Fruit fly (Drosophila melanogaster) whole organism, embryonic: ENCODE data around the gene Gr93d.

Source experiments
- Abd-B ChIP-seq: fragments of 200-800 bp; sonication (Bioruptor generic); optimal IDR thresholded peaks from 2 replicates; lab custom pipeline; 2018; ENCODE audit warnings: missing biosample characterization, mild to moderate bottlenecking, missing genetic modification characterization, moderate library complexity
- Adf1 ChIP-seq: fragments of 200-800 bp; sonication (Bioruptor generic); IDR thresholded peaks from 2 replicates; pipeline ENCODE4 v1.3.6; 2022; ENCODE audit warnings: missing biosample characterization, missing genetic modification characterization
- CG10543 ChIP-seq: fragments of 200-800 bp; sonication (Bioruptor generic); optimal IDR thresholded peaks from 3 replicates; lab custom pipeline; 2017; ENCODE audit warnings: missing biosample characterization, mild to moderate bottlenecking, missing genetic modification characterization, moderate library complexity
- CG11085 ChIP-seq: fragments of 200-800 bp; sonication (Bioruptor generic); IDR thresholded peaks from 2 replicates; pipeline ENCODE4 v1.3.6; 2022; ENCODE audit warnings: missing biosample characterization, missing genetic modification characterization
- CG14860 ChIP-seq: fragments of 200-800 bp; sonication (Bioruptor generic); IDR thresholded peaks from 3 replicates; pipeline ENCODE4 v1.3.6; 2022; ENCODE audit warnings: missing biosample characterization, missing genetic modification characterization; ENCODE audit not compliant: partially characterized antibody
- CG14965 ChIP-seq: fragments of 200-800 bp; sonication (Bioruptor generic); optimal IDR thresholded peaks from 2 replicates; lab custom pipeline; 2016; ENCODE audit warnings: missing biosample characterization, missing genetic modification characterization, borderline replicate concordance
- CG15073 ChIP-seq: fragments of 200-800 bp; sonication (Bioruptor generic); optimal IDR thresholded peaks from 2 replicates; lab custom pipeline; 2016; ENCODE audit warnings: missing biosample characterization, missing genetic modification characterization
- CG1647 ChIP-seq: fragments of 200-800 bp; sonication (Bioruptor generic); optimal IDR thresholded peaks from 3 replicates; lab custom pipeline; 2016; ENCODE audit warnings: missing biosample characterization, missing genetic modification characterization
- CG16813 ChIP-seq: fragments of 200-800 bp; sonication (Bioruptor generic); IDR thresholded peaks from 3 replicates; pipeline ENCODE4 v1.3.6; 2022; ENCODE audit warnings: missing biosample characterization, missing genetic modification characterization; ENCODE audit not compliant: partially characterized antibody
- CG17328 ChIP-seq: fragments of 200-800 bp; sonication (Bioruptor generic); IDR thresholded peaks from 2 replicates; pipeline ENCODE4 v1.3.6; 2022; ENCODE audit warnings: missing biosample characterization, missing genetic modification characterization
- CG17359 ChIP-seq: fragments of 200-800 bp; sonication (Bioruptor generic); optimal IDR thresholded peaks from 3 replicates; lab custom pipeline; 2018; ENCODE audit warnings: missing biosample characterization, mild to moderate bottlenecking, missing genetic modification characterization, moderate library complexity
- CG18011 ChIP-seq: fragments of 200-800 bp; sonication (Bioruptor generic); optimal IDR thresholded peaks from 2 replicates; lab custom pipeline; 2017; ENCODE audit warnings: missing biosample characterization, missing genetic modification characterization, mild to moderate bottlenecking, moderate library complexity, missing genotype
- CG2116 ChIP-seq: fragments of 200-800 bp; sonication (Bioruptor generic); optimal IDR thresholded peaks from 3 replicates; lab custom pipeline; 2018; ENCODE audit warnings: missing biosample characterization, mild to moderate bottlenecking, missing genetic modification characterization
- CG2120 ChIP-seq: fragments of 200-800 bp; sonication (Bioruptor generic); optimal IDR thresholded peaks from 3 replicates; lab custom pipeline; 2016; ENCODE audit warnings: missing biosample characterization, missing genetic modification characterization
- CG2129 ChIP-seq: fragments of 200-800 bp; sonication (Bioruptor generic); IDR thresholded peaks from 2 replicates; pipeline ENCODE4 v1.3.6; 2022; ENCODE audit warnings: missing biosample characterization, missing genetic modification characterization; ENCODE audit not compliant: partially characterized antibody
- CG2202 ChIP-seq: fragments of 200-800 bp; sonication (Bioruptor generic); optimal IDR thresholded peaks from 2 replicates; lab custom pipeline; 2018; ENCODE audit warnings: missing biosample characterization, mild to moderate bottlenecking, missing genetic modification characterization
- CG31365 ChIP-seq: fragments of 200-800 bp; sonication (Bioruptor generic); optimal IDR thresholded peaks from 2 replicates; lab custom pipeline; 2018; ENCODE audit warnings: missing biosample characterization, mild to moderate bottlenecking, missing genetic modification characterization
- CG42726 ChIP-seq: fragments of 200-800 bp; sonication (Bioruptor generic); IDR thresholded peaks from 2 replicates; pipeline ENCODE4 v1.3.6; 2022; ENCODE audit warnings: missing biosample characterization, missing genetic modification characterization; ENCODE audit not compliant: partially characterized antibody
- CG4617 ChIP-seq: fragments of 200-800 bp; sonication (Bioruptor generic); optimal IDR thresholded peaks from 3 replicates; lab custom pipeline; 2016; ENCODE audit warnings: missing biosample characterization, missing genetic modification characterization, borderline replicate concordance
- CG4854 ChIP-seq: fragments of 200-800 bp; sonication (Bioruptor generic); optimal IDR thresholded peaks from 2 replicates; lab custom pipeline; 2016; ENCODE audit warnings: missing biosample characterization, missing genetic modification characterization, inconsistent platforms
- CG6791 ChIP-seq: fragments of 200-800 bp; sonication (Bioruptor generic); IDR thresholded peaks from 3 replicates; pipeline ENCODE4 v1.3.6; 2022; ENCODE audit warnings: missing biosample characterization, missing genetic modification characterization; ENCODE audit not compliant: partially characterized antibody
- CG6813 ChIP-seq: fragments of 200-800 bp; sonication (Bioruptor generic); optimal IDR thresholded peaks from 2 replicates; lab custom pipeline; 2017; ENCODE audit warnings: missing biosample characterization, missing genetic modification characterization, mild to moderate bottlenecking, moderate library complexity, missing genetic modification reagents
- CG7963 ChIP-seq: fragments of 200-800 bp; sonication (Bioruptor generic); IDR thresholded peaks from 3 replicates; pipeline ENCODE4 v1.3.6; 2022; ENCODE audit warnings: missing biosample characterization, missing genetic modification characterization; ENCODE audit not compliant: partially characterized antibody
- CG9727 ChIP-seq: fragments of 200-800 bp; sonication (Bioruptor generic); optimal IDR thresholded peaks from 3 replicates; lab custom pipeline; 2017; ENCODE audit warnings: missing biosample characterization, mild to moderate bottlenecking, missing genetic modification characterization
- CoRest ChIP-seq: fragments of 200-800 bp; sonication (Bioruptor generic); optimal IDR thresholded peaks from 3 replicates; lab custom pipeline; 2018; ENCODE audit warnings: missing biosample characterization, mild to moderate bottlenecking, missing genetic modification characterization, moderate library complexity
- Fer2 ChIP-seq: fragments of 200-800 bp; sonication (Bioruptor generic); optimal IDR thresholded peaks from 2 replicates; lab custom pipeline; 2018; ENCODE audit warnings: missing biosample characterization, mild to moderate bottlenecking, missing genetic modification characterization, moderate library complexity
- HHEX ChIP-seq: fragments of 200-800 bp; sonication (Bioruptor generic); optimal IDR thresholded peaks from 3 replicates; lab custom pipeline; 2017; ENCODE audit warnings: missing biosample characterization, mild to moderate bottlenecking, missing genetic modification characterization, missing genetic modification reagents
- Lhr ChIP-seq: fragments of 200-800 bp; sonication (Bioruptor generic); optimal IDR thresholded peaks from 3 replicates; lab custom pipeline; 2017; ENCODE audit warnings: mild to moderate bottlenecking, missing biosample characterization, missing genetic modification reagents, missing genetic modification characterization
- MBD-R2 ChIP-seq: fragments of 200-800 bp; sonication (Bioruptor generic); IDR thresholded peaks from 2 replicates; pipeline ENCODE4 v1.3.6; 2022; ENCODE audit warnings: missing biosample characterization, missing genetic modification characterization
- Opbp ChIP-seq: fragments of 200-800 bp; sonication (Bioruptor generic); IDR thresholded peaks from 3 replicates; pipeline ENCODE4 v1.3.6; 2022; ENCODE audit warnings: missing biosample characterization, missing genetic modification characterization; ENCODE audit not compliant: partially characterized antibody
- Pdp1 ChIP-seq, 2 experiments: fragments of 200-800 bp; sonication (Bioruptor generic); optimal IDR thresholded peaks; 3 replicates each; lab custom pipeline; 2016; ENCODE audit warnings: missing biosample characterization in 2 of 2, missing genetic modification characterization in 2 of 2, mild to moderate bottlenecking in 1 of 2, moderate library complexity in 1 of 2
- Ravus ChIP-seq: fragments of 200-800 bp; sonication (Bioruptor generic); IDR thresholded peaks from 2 replicates; pipeline ENCODE4 v1.3.6; 2022; ENCODE audit warnings: missing biosample characterization, missing genetic modification characterization
- Scr ChIP-seq: fragments of 200-800 bp; sonication (Bioruptor generic); IDR thresholded peaks from 2 replicates; pipeline ENCODE4 v1.3.6; 2022; ENCODE audit warnings: missing biosample characterization, missing genetic modification characterization; ENCODE audit not compliant: partially characterized antibody
- Sry-δ ChIP-seq: fragments of 200-800 bp; sonication (Bioruptor generic); optimal IDR thresholded peaks from 2 replicates; lab custom pipeline; 2016; ENCODE audit warnings: missing biosample characterization, missing genetic modification characterization
- ac ChIP-seq: fragments of 200-800 bp; sonication (Bioruptor generic); optimal IDR thresholded peaks from 3 replicates; lab custom pipeline; 2017; ENCODE audit warnings: missing biosample characterization, mild to moderate bottlenecking, missing genetic modification characterization
- amos ChIP-seq: fragments of 200-800 bp; sonication (Bioruptor generic); IDR thresholded peaks from 2 replicates; pipeline ENCODE4 v1.3.6; 2022; ENCODE audit warnings: missing biosample characterization, missing genetic modification characterization; ENCODE audit not compliant: partially characterized antibody
- ap ChIP-seq: fragments of 200-800 bp; sonication (Bioruptor generic); IDR thresholded peaks from 2 replicates; pipeline ENCODE4 v1.3.6; 2022; ENCODE audit warnings: missing biosample characterization, missing genetic modification characterization
- ato ChIP-seq: fragments of 200-800 bp; sonication (Bioruptor generic); IDR thresholded peaks from 2 replicates; pipeline ENCODE4 v1.3.6; 2022; ENCODE audit warnings: missing biosample characterization, missing genetic modification characterization; ENCODE audit not compliant: partially characterized antibody
- cato ChIP-seq: fragments of 200-800 bp; sonication (Bioruptor generic); optimal IDR thresholded peaks from 2 replicates; lab custom pipeline; 2016; ENCODE audit warnings: missing biosample characterization, missing genetic modification characterization, borderline replicate concordance
- esg ChIP-seq: fragments of 200-800 bp; sonication (Bioruptor generic); conservative IDR thresholded peaks from 2 replicates; pipeline ENCODE4 v1.3.6; 2022; ENCODE audit warnings: missing biosample characterization, missing genetic modification characterization
- fd64A ChIP-seq: fragments of 200-800 bp; sonication (Bioruptor generic); optimal IDR thresholded peaks from 3 replicates; lab custom pipeline; 2018; ENCODE audit warnings: missing biosample characterization, mild to moderate bottlenecking, missing genetic modification characterization
- ham ChIP-seq: fragments of 200-800 bp; sonication (Bioruptor generic); IDR thresholded peaks from 2 replicates; pipeline ENCODE4 v1.3.6; 2022; ENCODE audit warnings: missing biosample characterization, missing genetic modification characterization
- hb ChIP-seq: fragments of 200-800 bp; sonication (Bioruptor generic); IDR thresholded peaks from 3 replicates; pipeline ENCODE4 v1.3.6; 2022; ENCODE audit warnings: missing biosample characterization, missing genetic modification characterization; ENCODE audit not compliant: partially characterized antibody
- onecut ChIP-seq: fragments of 200-800 bp; sonication (Bioruptor generic); IDR thresholded peaks from 2 replicates; pipeline ENCODE4 v1.3.6; 2022; ENCODE audit warnings: missing biosample characterization, missing genetic modification characterization
- repo ChIP-seq: fragments of 200-800 bp; sonication (Bioruptor generic); optimal IDR thresholded peaks from 2 replicates; lab custom pipeline; 2016; ENCODE audit warnings: missing biosample characterization, missing genetic modification characterization
- schlank ChIP-seq: fragments of 200-800 bp; sonication (Bioruptor generic); optimal IDR thresholded peaks from 2 replicates; lab custom pipeline; 2018; ENCODE audit warnings: missing biosample characterization, mild to moderate bottlenecking, missing genetic modification characterization
- sna ChIP-seq: fragments of 200-800 bp; sonication (Bioruptor generic); IDR thresholded peaks from 2 replicates; pipeline ENCODE4 v1.3.6; 2022; ENCODE audit warnings: missing biosample characterization, missing genetic modification characterization; ENCODE audit not compliant: partially characterized antibody
- so ChIP-seq: fragments of 200-800 bp; sonication (Bioruptor generic); IDR thresholded peaks from 3 replicates; pipeline ENCODE4 v1.3.6; 2022; ENCODE audit warnings: missing biosample characterization, missing genetic modification characterization
- trem ChIP-seq: fragments of 200-800 bp; optimal IDR thresholded peaks from 3 replicates; lab custom pipeline; 2019; ENCODE audit warnings: missing biosample characterization, mild to moderate bottlenecking, missing genetic modification characterization, moderate library complexity

The Gr93d gene

DNA sequence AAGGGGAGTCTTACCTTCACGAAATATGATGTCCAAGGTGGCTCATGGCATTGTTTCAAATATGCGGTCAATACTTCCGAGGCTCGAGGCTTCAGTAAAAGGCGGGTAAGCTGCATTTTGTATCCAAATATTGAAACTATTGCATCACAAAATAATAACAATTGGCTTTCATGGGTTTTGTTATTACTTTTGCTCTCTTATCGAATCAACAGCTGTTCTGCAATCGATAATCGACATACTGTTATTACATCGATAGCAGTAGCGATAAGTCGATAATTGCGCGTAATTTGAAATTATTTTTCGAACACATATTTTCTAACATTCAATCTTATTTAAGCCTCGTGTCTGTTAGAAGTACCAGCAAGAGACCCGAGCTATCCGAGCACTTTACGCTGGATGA lies 32.0 kb upstream of the Gr93d start, which contains the start of gene CG34148 (continued):
- TF ChIP-seq schlank (tag; lab: Kevin White, UChicago) (no peak), Fer2 (tag; lab: Kevin White, UChicago) (no peak), trem (no peak), CG9727 (GFP tag; lab: Kevin White, UChicago) (no peak), CG18011 (GFP tag; lab: Kevin White, UChicago) (no peak), Lhr (GFP tag; lab: Kevin White, UChicago) (no peak), CG31365 (no peak), CG2116 (GFP tag; lab: Kevin White, UChicago) (peak; percentile 74), Pdp1 (GFP tag; optimal IDR thresholded peaks at IDR 0.05; lab: Kevin White, UChicago) (peak in 1 of 2 experiments; percentile 94), Ravus (GFP tag; lab: Robert Waterston, UW) (no peak), CoRest (tag; lab: Kevin White, UChicago) (no peak), repo (GFP tag; lab: Kevin White, UChicago) (no peak), Scr (GFP tag; lab: Robert Waterston, UW) (peak; percentile 74), CG6791 (GFP tag; lab: Robert Waterston, UW) (peak; percentile 83), CG16813 (peak; percentile 61; the same call in 2 of the 3 replicates), CG17328 (no peak), CG10543 (GFP tag; lab: Kevin White, UChicago) (no peak), Abd-B (GFP tag; lab: Kevin White, UChicago) (no peak), CG11085 (GFP tag; lab: Robert Waterston, UW) (no peak), Opbp (GFP tag; lab: Robert Waterston, UW) (peak; percentile 68; the same call in 2 of the 3 replicates), so (no peak), CG4854 (no peak), CG17359 (tag; lab: Kevin White, UChicago) (no peak), CG14860 (GFP tag; lab: Robert Waterston, UW) (peak; percentile 72; the same call in 2 of the 3 replicates), CG2129 (GFP tag; lab: Robert Waterston, UW) (peak; percentile 51), CG2202 (tag; lab: Kevin White, UChicago) (no peak), CG42726 (GFP tag; lab: Robert Waterston, UW) (no peak), HHEX (GFP tag; lab: Kevin White, UChicago) (no peak), ato (GFP tag; lab: Robert Waterston, UW) (peak; percentile 85), amos (peak; percentile 65; the same call in 1 of the 2 replicates), esg (GFP tag; lab: Robert Waterston, UW) (no peak), CG1647 (GFP tag; lab: Kevin White, UChicago) (no peak), onecut (GFP tag; lab: Robert Waterston, UW) (no peak), Sry-δ (peak; percentile 28), Adf1 (no peak), CG15073 (GFP tag; lab: Kevin White, UChicago) (no peak), cato (no peak), CG6813 (no peak), sna (peak; percentile 88), CG4617 (GFP tag; lab: Kevin White, UChicago) (peak; percentile 37), ham (GFP tag; lab: Robert Waterston, UW) (no peak), ac (GFP tag; lab: Kevin White, UChicago) (no peak), CG7963 (GFP tag; lab: Robert Waterston, UW) (peak; percentile 73), CG2120 (GFP tag; lab: Kevin White, UChicago) (no peak), MBD-R2 (GFP tag; lab: Robert Waterston, UW) (peak; percentile 69), ap (GFP tag; lab: Robert Waterston, UW) (no peak), CG14965 (GFP tag; lab: Kevin White, UChicago) (no peak), fd64A (GFP tag; lab: Kevin White, UChicago) (no peak), hb (GFP tag; lab: Robert Waterston, UW) (peak; percentile 63; the same call in 1 of the 3 replicates)
